Worm (Caenorhabditis elegans): Measurements from ENCODE around the gene T16G1.18.

DNA sequence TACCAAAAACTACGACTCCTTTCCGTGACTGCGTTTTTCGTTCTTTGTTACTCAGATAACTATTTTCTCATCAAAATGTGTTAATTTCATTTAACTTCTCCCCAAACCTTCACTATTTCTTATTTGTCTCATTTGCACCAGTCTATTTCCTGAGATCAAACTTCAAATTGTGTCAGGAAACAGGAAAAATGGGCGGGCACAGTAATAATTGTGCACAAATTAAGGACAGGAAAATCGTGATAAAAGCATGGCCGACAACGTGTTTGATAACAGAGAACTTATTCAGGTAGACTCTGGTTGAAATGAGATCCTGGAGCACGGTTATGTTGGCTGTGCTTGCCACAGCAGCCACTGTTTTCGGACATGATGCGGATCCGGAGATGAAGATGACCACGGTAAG is 31.4 kb upstream of the T16G1.18 start, which contains the start of gene lipl-1:
- TF ChIP-seq ceh-13 (GFP tag; optimal IDR thresholded peaks at IDR 0.05): no peak
- no peak for TF ChIP-seq pes-1 (GFP tag; IDR thresholded peaks at IDR 0.05)
- TF ChIP-seq hmg-4 (GFP tag; optimal IDR thresholded peaks at IDR 0.05): no peak
- TF ChIP-seq ama-1 (optimal IDR thresholded peaks at IDR 0.05): no peak
- no peak for TF ChIP-seq ceh-36 (tag; optimal IDR thresholded peaks at IDR 0.05)
- no peak for TF ChIP-seq hnd-1 (tag; optimal IDR thresholded peaks at IDR 0.05)
- no peak for TF ChIP-seq B0310.2 (tag; optimal IDR thresholded peaks at IDR 0.05)
- TF ChIP-seq sea-1 (GFP tag; conservative IDR thresholded peaks at IDR 0.05): no peak
- TF ChIP-seq tbx-11 (GFP tag; IDR thresholded peaks at IDR 0.05): no peak
- no peak for TF ChIP-seq tbx-37 (GFP tag; conservative IDR thresholded peaks at IDR 0.05)
- no peak for TF ChIP-seq tra-4 (tag; optimal IDR thresholded peaks at IDR 0.05)
- no peak for TF ChIP-seq aly-1 (tag; optimal IDR thresholded peaks at IDR 0.05)
- no peak for TF ChIP-seq flt-1 (GFP tag; IDR thresholded peaks at IDR 0.05)
- no peak for TF ChIP-seq scrt-1 (GFP tag; IDR thresholded peaks at IDR 0.05)
